Fruit fly (Drosophila melanogaster) whole organism, embryonic: ENCODE results near the gene tank.

ENCODE experiments used
- Ada2b ChIP-seq: fragments of 200-800 bp; sonication (Bioruptor generic); IDR thresholded peaks from 2 replicates; pipeline ENCODE4 v1.3.6; 2022; ENCODE audit warnings: missing biosample characterization, missing genetic modification characterization
- BEAF-32 ChIP-seq: fragments of 200-800 bp; sonication (Bioruptor generic); optimal IDR thresholded peaks from 3 replicates; lab custom pipeline; 2017; ENCODE audit warnings: missing biosample characterization, missing genetic modification characterization, mild to moderate bottlenecking, moderate library complexity, missing genetic modification reagents
- CG10147 ChIP-seq: fragments of 200-800 bp; sonication (Bioruptor generic); optimal IDR thresholded peaks from 2 replicates; lab custom pipeline; 2019; ENCODE audit warnings: missing biosample characterization, mild to moderate bottlenecking, missing genetic modification characterization, moderate library complexity
- CG10959 ChIP-seq: fragments of 200-800 bp; sonication (Bioruptor generic); IDR thresholded peaks from 2 replicates; pipeline ENCODE4 v1.3.6; 2022; ENCODE audit warnings: missing biosample characterization, missing genetic modification characterization
- CG11398 ChIP-seq: fragments of 200-800 bp; sonication (Bioruptor generic); optimal IDR thresholded peaks from 2 replicates; lab custom pipeline; 2016; ENCODE audit warnings: missing biosample characterization, missing genetic modification characterization
- CG11504 ChIP-seq: fragments of 200-800 bp; sonication (Bioruptor generic); optimal IDR thresholded peaks from 3 replicates; lab custom pipeline; 2019; ENCODE audit warnings: missing biosample characterization, mild to moderate bottlenecking, missing genetic modification characterization, moderate library complexity
- CG12942 ChIP-seq: fragments of 200-800 bp; sonication (Bioruptor generic); optimal IDR thresholded peaks from 3 replicates; lab custom pipeline; 2016; ENCODE audit warnings: missing biosample characterization, missing genetic modification characterization
- CG15011 ChIP-seq: fragments of 200-800 bp; sonication (Bioruptor generic); optimal IDR thresholded peaks from 3 replicates; lab custom pipeline; 2018; ENCODE audit warnings: missing biosample characterization, mild to moderate bottlenecking, missing genetic modification characterization
- CG17186 ChIP-seq: fragments of 200-800 bp; sonication (Bioruptor generic); optimal IDR thresholded peaks from 3 replicates; lab custom pipeline; 2017; ENCODE audit warnings: missing biosample characterization, missing genetic modification reagents, missing genetic modification characterization
- CG17612 ChIP-seq: fragments of 200-800 bp; sonication (Bioruptor generic); IDR thresholded peaks from 2 replicates; pipeline ENCODE4 v1.3.6; 2022; ENCODE audit warnings: missing biosample characterization, missing genetic modification characterization
- CG17802 ChIP-seq: fragments of 200-800 bp; sonication (Bioruptor generic); optimal IDR thresholded peaks from 2 replicates; lab custom pipeline; 2018; ENCODE audit warnings: missing biosample characterization, mild to moderate bottlenecking, missing genetic modification characterization, moderate library complexity
- CG1792 ChIP-seq: fragments of 200-800 bp; sonication (Bioruptor generic); optimal IDR thresholded peaks from 2 replicates; lab custom pipeline; 2016; ENCODE audit warnings: missing biosample characterization, missing genetic modification characterization
- CG2875 ChIP-seq: fragments of 200-800 bp; sonication (Bioruptor generic); optimal IDR thresholded peaks from 2 replicates; lab custom pipeline; 2017; ENCODE audit warnings: missing biosample characterization, mild to moderate bottlenecking, missing genetic modification characterization, missing genetic modification reagents
- CG3163 ChIP-seq: fragments of 200-800 bp; sonication (Bioruptor generic); optimal IDR thresholded peaks from 3 replicates; lab custom pipeline; 2016; ENCODE audit warnings: missing biosample characterization, missing genetic modification characterization
- CG3838 ChIP-seq: fragments of 200-800 bp; sonication (Bioruptor generic); optimal IDR thresholded peaks from 3 replicates; lab custom pipeline; 2016; ENCODE audit warnings: missing biosample characterization, missing genetic modification characterization
- CG5180 ChIP-seq: fragments of 200-800 bp; sonication (Bioruptor generic); optimal IDR thresholded peaks from 3 replicates; lab custom pipeline; 2017; ENCODE audit warnings: missing biosample characterization, missing genetic modification characterization, mild to moderate bottlenecking, moderate library complexity, missing genetic modification reagents
- CG6254 ChIP-seq: fragments of 200-800 bp; sonication (Bioruptor generic); optimal IDR thresholded peaks from 3 replicates; lab custom pipeline; 2017; ENCODE audit warnings: mild to moderate bottlenecking, missing biosample characterization, missing genetic modification reagents, missing genetic modification characterization
- CG6854 ChIP-seq: fragments of 200-800 bp; sonication (Bioruptor generic); optimal IDR thresholded peaks from 3 replicates; lab custom pipeline; 2017; ENCODE audit warnings: missing biosample characterization, mild to moderate bottlenecking, missing genetic modification characterization
- CG7357 ChIP-seq: fragments of 200-800 bp; sonication (Bioruptor generic); IDR thresholded peaks from 3 replicates; pipeline ENCODE4 v1.3.6; 2022; ENCODE audit warnings: missing biosample characterization, missing genetic modification characterization
- CG7745 ChIP-seq: fragments of 200-800 bp; sonication (Bioruptor generic); optimal IDR thresholded peaks from 2 replicates; lab custom pipeline; 2018; ENCODE audit warnings: missing biosample characterization, mild to moderate bottlenecking, missing genetic modification characterization, moderate library complexity
- CG7786 ChIP-seq: fragments of 200-800 bp; sonication (Bioruptor generic); optimal IDR thresholded peaks from 2 replicates; lab custom pipeline; 2016; ENCODE audit warnings: missing biosample characterization, missing genetic modification characterization
- CG8359 ChIP-seq: fragments of 200-800 bp; sonication (Bioruptor generic); optimal IDR thresholded peaks from 2 replicates; lab custom pipeline; 2017; ENCODE audit warnings: missing biosample characterization, mild to moderate bottlenecking, missing genetic modification characterization, borderline replicate concordance
- CG8388 ChIP-seq: fragments of 200-800 bp; sonication (Bioruptor generic); optimal IDR thresholded peaks from 2 replicates; lab custom pipeline; 2019; ENCODE audit warnings: missing biosample characterization, mild to moderate bottlenecking, missing genetic modification characterization, moderate library complexity
- CG9876 ChIP-seq: fragments of 200-800 bp; sonication (Bioruptor generic); optimal IDR thresholded peaks from 2 replicates; lab custom pipeline; 2016; ENCODE audit warnings: missing biosample characterization, missing genetic modification characterization
- CTCF ChIP-seq: fragments of 200-800 bp; sonication (Bioruptor generic); optimal IDR thresholded peaks from 2 replicates; lab custom pipeline; 2017; ENCODE audit warnings: missing biosample characterization, mild to moderate bottlenecking, missing genetic modification characterization, moderate library complexity
- Camta ChIP-seq: fragments of 200-800 bp; sonication (Bioruptor generic); optimal IDR thresholded peaks from 2 replicates; lab custom pipeline; 2016; ENCODE audit warnings: missing biosample characterization, missing genetic modification characterization
- E2f2 ChIP-seq: fragments of 200-800 bp; sonication (Bioruptor generic); IDR thresholded peaks from 2 replicates; pipeline ENCODE4 v1.3.6; 2022; ENCODE audit warnings: missing biosample characterization, missing genetic modification characterization
- Elba2 ChIP-seq: fragments of 200-800 bp; sonication (Bioruptor generic); optimal IDR thresholded peaks from 3 replicates; lab custom pipeline; 2016; ENCODE audit warnings: missing biosample characterization, missing genetic modification characterization
- Ets65A ChIP-seq: fragments of 200-800 bp; sonication (Bioruptor generic); peaks from one replicate; lab custom pipeline; 2016; ENCODE audit warnings: missing biosample characterization, missing genetic modification characterization
- GATAe ChIP-seq: fragments of 200-800 bp; sonication (Bioruptor generic); conservative IDR thresholded peaks from 2 replicates; pipeline ENCODE4 v1.3.6; 2022; ENCODE audit warnings: missing biosample characterization, missing genetic modification characterization
- Gsc ChIP-seq: fragments of 200-800 bp; sonication (Bioruptor generic); IDR thresholded peaks from 2 replicates; pipeline ENCODE4 v1.3.6; 2022; ENCODE audit warnings: missing biosample characterization, missing genetic modification characterization
- HHEX ChIP-seq: fragments of 200-800 bp; sonication (Bioruptor generic); optimal IDR thresholded peaks from 3 replicates; lab custom pipeline; 2017; ENCODE audit warnings: missing biosample characterization, mild to moderate bottlenecking, missing genetic modification characterization, missing genetic modification reagents
- Hr51 ChIP-seq, 2 experiments: fragments of 200-800 bp; sonication (Bioruptor generic); optimal IDR thresholded peaks; 2 replicates in 1 of 2; 3 replicates in 1 of 2; lab custom pipeline; 2016 to 2018; ENCODE audit warnings: missing biosample characterization in 2 of 2, missing genetic modification characterization in 2 of 2, mild to moderate bottlenecking in 1 of 2, moderate library complexity in 1 of 2
- Hr78 ChIP-seq, 2 experiments: fragments of 200-800 bp in 1 of 2; fragments of >200 bp in 1 of 2; sonication (Bioruptor generic) in 1 of 2; optimal IDR thresholded peaks; 2 replicates each; lab custom pipeline; 2017 to 2019; ENCODE audit warnings: missing biosample characterization in 2 of 2, missing genetic modification characterization in 2 of 2, mild to moderate bottlenecking in 1 of 2, moderate library complexity in 1 of 2
- Mad ChIP-seq: fragments of 200-800 bp; sonication (Bioruptor generic); optimal IDR thresholded peaks from 2 replicates; lab custom pipeline; 2016; ENCODE audit warnings: missing biosample characterization, missing genetic modification characterization
- NK7.1 ChIP-seq: fragments of 200-800 bp; sonication (Bioruptor generic); optimal IDR thresholded peaks from 3 replicates; lab custom pipeline; 2016; ENCODE audit warnings: missing biosample characterization, missing genetic modification characterization
- NfI ChIP-seq: fragments of 200-800 bp; sonication (Bioruptor generic); optimal IDR thresholded peaks from 3 replicates; lab custom pipeline; 2018; ENCODE audit warnings: missing biosample characterization, mild to moderate bottlenecking, missing genetic modification characterization, moderate library complexity
- Oli ChIP-seq: fragments of 200-800 bp; sonication (Bioruptor generic); optimal IDR thresholded peaks from 2 replicates; lab custom pipeline; 2018; ENCODE audit warnings: missing biosample characterization, mild to moderate bottlenecking, missing genetic modification characterization, moderate library complexity
- Optix ChIP-seq: fragments of 200-800 bp; sonication (Bioruptor generic); IDR thresholded peaks from 3 replicates; pipeline ENCODE4 v1.3.6; 2022; ENCODE audit warnings: missing biosample characterization, missing genetic modification characterization
- Poxn ChIP-seq: fragments of 200-800 bp; sonication (Bioruptor generic); IDR thresholded peaks from 2 replicates; pipeline ENCODE4 v1.3.6; 2022; ENCODE audit warnings: missing biosample characterization, missing genetic modification characterization
- Usf ChIP-seq: fragments of 200-800 bp; sonication (Bioruptor generic); optimal IDR thresholded peaks from 2 replicates; lab custom pipeline; 2017; ENCODE audit warnings: missing genotype, missing biosample characterization, missing genetic modification characterization
- Xbp1 ChIP-seq: fragments of 200-800 bp; sonication (Bioruptor generic); optimal IDR thresholded peaks from 3 replicates; lab custom pipeline; 2016; ENCODE audit warnings: missing biosample characterization, mild to moderate bottlenecking, missing genetic modification characterization
- caup ChIP-seq: fragments of 200-800 bp; sonication (Bioruptor generic); optimal IDR thresholded peaks from 3 replicates; lab custom pipeline; 2017; ENCODE audit warnings: missing biosample characterization, mild to moderate bottlenecking, missing genetic modification characterization, moderate library complexity; ENCODE audit not compliant: severe bottlenecking
- en ChIP-seq: fragments of 200-800 bp; sonication (Bioruptor generic); optimal IDR thresholded peaks from 2 replicates; lab custom pipeline; 2016; ENCODE audit warnings: missing biosample characterization, missing genetic modification characterization
- gro ChIP-seq: fragments of 200-800 bp; sonication (Bioruptor generic); optimal IDR thresholded peaks from 2 replicates; lab custom pipeline; 2016; ENCODE audit warnings: missing biosample characterization, missing genetic modification characterization
- insv ChIP-seq, 2 experiments: fragments of 200-800 bp; sonication (Bioruptor generic); optimal IDR thresholded peaks; 3 replicates each; lab custom pipeline; 2016 to 2018; ENCODE audit warnings: missing biosample characterization in 2 of 2, missing genetic modification characterization in 2 of 2
- jigr1 ChIP-seq: fragments of 200-800 bp; sonication (Bioruptor generic); IDR thresholded peaks from 3 replicates; pipeline ENCODE4 v1.3.6; 2022; ENCODE audit warnings: missing biosample characterization, missing genetic modification characterization
- kni ChIP-seq: fragments of 200-800 bp; sonication (Bioruptor generic); optimal IDR thresholded peaks from 3 replicates; lab custom pipeline; 2017; ENCODE audit warnings: mild to moderate bottlenecking, missing biosample characterization, missing genetic modification reagents, missing genetic modification characterization
- nmo ChIP-seq: fragments of 200-800 bp; sonication (Bioruptor generic); optimal IDR thresholded peaks from 2 replicates; lab custom pipeline; 2018; ENCODE audit warnings: missing biosample characterization, mild to moderate bottlenecking, missing genetic modification characterization, moderate library complexity
- stc ChIP-seq: fragments of 200-800 bp; sonication (Bioruptor generic); IDR thresholded peaks from 2 replicates; pipeline ENCODE4 v1.3.6; 2022; ENCODE audit warnings: missing biosample characterization, missing genetic modification characterization
- tx ChIP-seq: fragments of 200-800 bp; sonication (Bioruptor generic); optimal IDR thresholded peaks from 2 replicates; lab custom pipeline; 2016; ENCODE audit warnings: missing biosample characterization, missing genetic modification characterization

tank gene

DNA sequence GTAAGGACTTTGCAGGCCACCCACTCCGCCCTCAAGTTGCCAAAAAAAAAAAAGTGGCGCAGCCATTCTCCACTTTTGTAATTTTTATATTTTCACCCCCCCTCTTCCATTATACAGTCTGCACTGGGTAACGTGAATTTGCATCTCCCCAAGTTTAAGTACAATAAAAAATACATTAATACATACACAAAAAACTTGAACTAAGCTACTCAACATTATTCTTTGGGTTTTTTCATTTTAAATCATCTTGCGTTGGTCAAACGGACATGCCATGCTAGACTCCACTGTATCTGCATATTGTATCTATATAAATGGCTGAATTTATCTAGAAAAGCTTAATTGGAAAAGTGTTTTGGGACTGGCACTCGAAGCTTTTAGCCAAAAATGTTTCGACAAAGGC is 23.7 kb upstream of the tank start (continued):
- TF ChIP-seq Camta (GFP tag; lab: Kevin White, UChicago), result peak; percentile 1
- no peak for TF ChIP-seq CG9876
- no peak for TF ChIP-seq CG3163 (GFP tag; lab: Kevin White, UChicago)
- TF ChIP-seq NfI, result no peak
- peak in 1 of 2 experiments; percentile 10 for TF ChIP-seq Hr51 (GFP tag; optimal IDR thresholded peaks at IDR 0.05; lab: Kevin White, UChicago)
- TF ChIP-seq CG8388 (GFP tag; lab: Kevin White, UChicago), result no peak
- TF ChIP-seq CG7786 (GFP tag; lab: Kevin White, UChicago), result no peak
- TF ChIP-seq CG1792 (GFP tag; lab: Kevin White, UChicago), result no peak
- no peak for TF ChIP-seq nmo (GFP tag; lab: Kevin White, UChicago)
- no peak for TF ChIP-seq caup (GFP tag; lab: Kevin White, UChicago)
- 0 out of 3 replicates have a peak, but pooled peaks have one; percentile 50 for TF ChIP-seq CG7357
- no peak for TF ChIP-seq GATAe (GFP tag; lab: Robert Waterston, UW)
- no peak for TF ChIP-seq CG10959 (GFP tag; lab: Robert Waterston, UW)
- peak; percentile 7 for TF ChIP-seq HHEX (GFP tag; lab: Kevin White, UChicago)
- TF ChIP-seq CG17186 (GFP tag; lab: Kevin White, UChicago), result no peak
- no peak for TF ChIP-seq CG5180 (GFP tag; lab: Kevin White, UChicago)
- 0 out of 2 replicates have a peak, but pooled peaks have one; percentile 27 for TF ChIP-seq stc (GFP tag; lab: Robert Waterston, UW)
- no peak for TF ChIP-seq NK7.1 (GFP tag; lab: Kevin White, UChicago)
- TF ChIP-seq CG10147 (GFP tag; lab: Kevin White, UChicago), result no peak
- TF ChIP-seq gro (GFP tag; lab: Kevin White, UChicago), result no peak
- TF ChIP-seq jigr1 (GFP tag; lab: Robert Waterston, UW), result peak; percentile 33; the same call in 1 of the 3 replicates
- TF ChIP-seq CG8359 (GFP tag; lab: Kevin White, UChicago), result no peak
- no peak for TF ChIP-seq CG17612
- TF ChIP-seq E2f2 (GFP tag; lab: Robert Waterston, UW), result no peak; the same call in 1 of the 2 replicates
- TF ChIP-seq CTCF (GFP tag; lab: Kevin White, UChicago), result no peak
- no peak for TF ChIP-seq Hr78 (GFP tag; optimal IDR thresholded peaks at IDR 0.05; lab: Kevin White, UChicago)
- TF ChIP-seq insv (GFP tag; optimal IDR thresholded peaks at IDR 0.05; lab: Kevin White, UChicago), result no peak
- TF ChIP-seq Usf (GFP tag; lab: Kevin White, UChicago), result no peak
- no peak for TF ChIP-seq CG11504 (tag; lab: Kevin White, UChicago)
- no peak for TF ChIP-seq CG12942
- peak; percentile 31; the same call in 1 of the 3 replicates for TF ChIP-seq Optix (GFP tag; lab: Robert Waterston, UW)
- TF ChIP-seq en (GFP tag; lab: Kevin White, UChicago), result no peak
- TF ChIP-seq Elba2 (GFP tag; lab: Kevin White, UChicago), result no peak
- no peak for TF ChIP-seq CG7745 (tag; lab: Kevin White, UChicago)
- TF ChIP-seq Ada2b, result peak; percentile 39; the same call in 1 of the 2 replicates
- TF ChIP-seq tx, result no peak
- TF ChIP-seq Gsc (GFP tag; lab: Robert Waterston, UW), result no peak
- TF ChIP-seq BEAF-32, result no peak
- no peak for TF ChIP-seq Poxn (GFP tag; lab: Robert Waterston, UW)
- TF ChIP-seq CG15011 (GFP tag; lab: Kevin White, UChicago), result no peak
- no peak for TF ChIP-seq kni
- no peak for TF ChIP-seq CG3838 (GFP tag; lab: Kevin White, UChicago)
- TF ChIP-seq CG11398, result no peak
- TF ChIP-seq Ets65A (GFP tag; lab: Kevin White, UChicago), result peak; percentile 51
- no peak for TF ChIP-seq CG6854 (GFP tag; lab: Kevin White, UChicago)
- peak; percentile 6 for TF ChIP-seq Oli (tag; lab: Kevin White, UChicago)
- TF ChIP-seq CG6254 (GFP tag; lab: Kevin White, UChicago), result no peak
- TF ChIP-seq Mad (GFP tag; lab: Kevin White, UChicago), result no peak
- no peak for TF ChIP-seq CG2875
- TF ChIP-seq Xbp1 (GFP tag; lab: Kevin White, UChicago), result no peak
- TF ChIP-seq CG17802 (tag; lab: Kevin White, UChicago), result no peak
